Worm (Caenorhabditis elegans) whole organism, L1 larva: Measurements from ENCODE around the gene T22F3.10.
"Not testable (repeated sequence)": the region's sequence is repeated elsewhere in the genome, so short reads cannot be mapped to it uniquely, and the experiment has no call there.

ENCODE experiments used
- C16A3.4 ChIP-seq: fragments of 150-350 bp; optimal IDR thresholded peaks from 2 replicates; lab custom pipeline; 2014; ENCODE audit warnings: missing biosample characterization, missing genetic modification characterization
- C34B4.2 ChIP-seq: sonication (generic microtip); optimal IDR thresholded peaks from 2 replicates; lab custom pipeline; 2017; ENCODE audit warnings: mild to moderate bottlenecking, missing genetic modification characterization, missing compliant biosample characterization
- ceh-8 ChIP-seq: fragments of 200-800 bp; sonication (Bioruptor generic); optimal IDR thresholded peaks from 2 replicates; lab custom pipeline; 2018; ENCODE audit warnings: mild to moderate bottlenecking, missing genetic modification characterization, moderate library complexity, missing compliant biosample characterization
- ceh-90 ChIP-seq: sonication (generic microtip); optimal IDR thresholded peaks from 2 replicates; lab custom pipeline; 2016; ENCODE audit warnings: missing genetic modification characterization, missing compliant biosample characterization
- ces-1 ChIP-seq: fragments of 150-350 bp; optimal IDR thresholded peaks from 2 replicates; lab custom pipeline; 2014; ENCODE audit warnings: missing biosample characterization, missing genetic modification reagents, missing genetic modification characterization
- ets-5 ChIP-seq: fragments of 200-800 bp; sonication (Bioruptor generic); IDR thresholded peaks from 2 replicates; pipeline ENCODE4 v1.3.6; 2022; ENCODE audit warnings: missing genetic modification characterization, missing compliant biosample characterization
- fkh-10 ChIP-seq: sonication (generic microtip); optimal IDR thresholded peaks from 2 replicates; lab custom pipeline; 2017; ENCODE audit warnings: missing biosample characterization, missing genetic modification reagents, missing genetic modification characterization
- fkh-4 ChIP-seq: sonication (generic microtip); optimal IDR thresholded peaks from 2 replicates; lab custom pipeline; 2016; ENCODE audit warnings: missing compliant biosample characterization, missing genetic modification characterization, borderline replicate concordance
- fkh-8 ChIP-seq: sonication (generic microtip); optimal IDR thresholded peaks from 2 replicates; lab custom pipeline; 2016; ENCODE audit warnings: mild to moderate bottlenecking, missing genetic modification characterization, missing compliant biosample characterization
- hlh-4 ChIP-seq: sonication (generic microtip); optimal IDR thresholded peaks from 2 replicates; lab custom pipeline; 2016; ENCODE audit warnings: mild to moderate bottlenecking, missing genetic modification characterization, missing compliant biosample characterization
- lir-3 ChIP-seq: sonication (generic microtip); optimal IDR thresholded peaks from 2 replicates; lab custom pipeline; 2016; ENCODE audit warnings: mild to moderate bottlenecking, missing genetic modification characterization, moderate library complexity, missing compliant biosample characterization; ENCODE audit not compliant: poor library complexity
- nhr-77 ChIP-seq: fragments of 150-350 bp; optimal IDR thresholded peaks from 2 replicates; lab custom pipeline; 2014; ENCODE audit warnings: missing biosample characterization, missing genetic modification characterization
- nhr-84 ChIP-seq: sonication (generic microtip); optimal IDR thresholded peaks from 2 replicates; lab custom pipeline; 2017; ENCODE audit warnings: missing biosample characterization, missing genetic modification characterization
- nhr-90 ChIP-seq: sonication (generic microtip); optimal IDR thresholded peaks from 2 replicates; lab custom pipeline; 2016; ENCODE audit warnings: mild to moderate bottlenecking, missing genetic modification characterization, missing compliant biosample characterization; ENCODE audit not compliant: poor library complexity
- pag-3 ChIP-seq: sonication (generic microtip); optimal IDR thresholded peaks from 2 replicates; lab custom pipeline; 2017; ENCODE audit warnings: missing genetic modification characterization, mild to moderate bottlenecking, missing compliant biosample characterization, antibody characterized with exemption, borderline replicate concordance; ENCODE audit not compliant: insufficient read depth
- skn-1 ChIP-seq: fragments of 150-350 bp; optimal IDR thresholded peaks from 2 replicates; lab custom pipeline; 2014; ENCODE audit warnings: missing biosample characterization, missing genetic modification characterization
- swsn-7 ChIP-seq: sonication (generic microtip); optimal IDR thresholded peaks from 2 replicates; lab custom pipeline; 2016; ENCODE audit warnings: missing genetic modification characterization, missing compliant biosample characterization
- tlp-1 ChIP-seq: fragments of 150-350 bp; optimal IDR thresholded peaks from 2 replicates; lab custom pipeline; 2014; ENCODE audit warnings: missing biosample characterization, missing genetic modification characterization
- unc-30 ChIP-seq: sonication (generic microtip); optimal IDR thresholded peaks from 2 replicates; lab custom pipeline; 2017; ENCODE audit warnings: missing biosample characterization, missing genetic modification characterization
- unc-62 ChIP-seq: fragments of 150-350 bp; optimal IDR thresholded peaks from 2 replicates; lab custom pipeline; 2014; ENCODE audit warnings: missing biosample characterization, missing genetic modification reagents, missing genetic modification characterization
- unc-98 ChIP-seq: fragments of 200-800 bp; sonication (Bioruptor generic); IDR thresholded peaks from 2 replicates; pipeline ENCODE4 v1.3.6; 2022; ENCODE audit warnings: missing genetic modification characterization, missing compliant biosample characterization
- ztf-11 ChIP-seq, 2 experiments: sonication (generic microtip); optimal IDR thresholded peaks; 2 replicates each; lab custom pipeline; 2016 to 2017; ENCODE audit warnings: missing genetic modification characterization in 2 of 2, missing biosample characterization in 1 of 2, missing compliant biosample characterization in 1 of 2

T22F3.10 gene

ce11 chrV:3564335-3564734 lies 47.2 kb downstream of the T22F3.10 start, which contains the start of gene T24A6.17:
Gene T24A6.17, minus strand, starts transcription at chrV:3564435.
- TF ChIP-seq fkh-10, unc-62, nhr-84: not testable (repeated sequence)

- not testable (repeated sequence) for TF ChIP-seq ceh-8 (GFP tag; lab: Kevin White, UChicago); pag-3 (tag; lab: Kevin White, UChicago); swsn-7 (tag; lab: Kevin White, UChicago)
These were observed 48.7 kb downstream of the T22F3.10 start, which contains the start of gene T24A6.16 for ce11 chrV:3562824-3563223. Gene T24A6.16, minus strand, starts transcription at chrV:3562924.

ce11 chrV:3558744-3559143 lies 52.8 kb downstream of the T22F3.10 start, which contains the start of gene T24A6.1:
Gene T24A6.1, plus strand, starts transcription at chrV:3559044.
- not testable (repeated sequence) for TF ChIP-seq nhr-90 (tag; lab: Kevin White, UChicago); C16A3.4 (tag; lab: Kevin White, UChicago); ces-1 (GFP tag; lab: Kevin White, UChicago)

ce11 chrV:3557422-3557821 lies 54.1 kb downstream of the T22F3.10 start, which contains the start of gene grl-31:
Gene grl-31, minus strand, starts transcription at chrV:3557778.
- no peak for TF ChIP-seq tlp-1 (tag; lab: Kevin White, UChicago)
- TF ChIP-seq fkh-8 = no peak
- no peak for TF ChIP-seq fkh-4 (tag; lab: Kevin White, UChicago)
- TF ChIP-seq nhr-90 (tag; lab: Kevin White, UChicago) = no peak
- no peak for TF ChIP-seq unc-30 (tag; lab: Kevin White, UChicago)
- TF ChIP-seq unc-98 = no peak
- no peak for TF ChIP-seq skn-1 (tag; lab: Kevin White, UChicago)
- TF ChIP-seq ets-5 (GFP tag; lab: Robert Waterston, UW) = no peak
- no peak for TF ChIP-seq C34B4.2 (tag; lab: Kevin White, UChicago)
- no peak for TF ChIP-seq nhr-77 (tag; lab: Kevin White, UChicago)
- TF ChIP-seq hlh-4 (tag; lab: Kevin White, UChicago) = no peak
- TF ChIP-seq ztf-11 (tag; optimal IDR thresholded peaks at IDR 0.05; lab: Kevin White, UChicago) = no peak
- TF ChIP-seq ceh-8 (GFP tag; lab: Kevin White, UChicago) = no peak
- no peak for TF ChIP-seq ceh-90 (tag; lab: Kevin White, UChicago)
- TF ChIP-seq lir-3 (tag; lab: Kevin White, UChicago) = no peak
